Worm (Caenorhabditis elegans): ENCODE results near the gene atrn-1.

atrn-1 gene

ce11 chrX:14678983-14679382, 32.4 kb upstream of the atrn-1 start (continued):
- no peak for TF ChIP-seq somi-1 (GFP tag; optimal IDR thresholded peaks at IDR 0.05)
- TF ChIP-seq pbrm-1 (GFP tag; IDR thresholded peaks at IDR 0.05) = 0 out of 2 replicates have a peak, but pooled peaks have one; percentile 50
- no peak for TF ChIP-seq attf-5 (GFP tag; optimal IDR thresholded peaks at IDR 0.05)
- TF ChIP-seq rec-8 (tag; optimal IDR thresholded peaks at IDR 0.05) = peak in 1 of 2 experiments; percentile 49
- no peak for TF ChIP-seq madf-6 (GFP tag; IDR thresholded peaks at IDR 0.05)
- peak; percentile 40; the same call in 1 of the 2 replicates for TF ChIP-seq hmg-1.2 (GFP tag; IDR thresholded peaks at IDR 0.05)
- no peak for TF ChIP-seq C06A6.2 (GFP tag; conservative IDR thresholded peaks at IDR 0.05)
- no peak for TF ChIP-seq attf-3 (GFP tag; conservative IDR thresholded peaks at IDR 0.05)
- TF ChIP-seq hsf-1 (GFP tag; IDR thresholded peaks at IDR 0.05) = no peak
- no peak for TF ChIP-seq nhr-120 (GFP tag; IDR thresholded peaks at IDR 0.05)
- peak; percentile 80 for TF ChIP-seq lin-26 (GFP tag; IDR thresholded peaks at IDR 0.05)
- TF ChIP-seq nhr-179 (tag; optimal IDR thresholded peaks at IDR 0.05) = no peak
- TF ChIP-seq rpc-1 (optimal IDR thresholded peaks at IDR 0.05) = peak; percentile 83
- TF ChIP-seq rpc-1 (tag; optimal IDR thresholded peaks at IDR 0.05) = peak; percentile 91
- no peak for TF ChIP-seq F57C9.4 (tag; optimal IDR thresholded peaks at IDR 0.05)
- no peak for TF ChIP-seq lag-1 (GFP tag; IDR thresholded peaks at IDR 0.05)
- peak in 1 of 2 experiments; percentile 17 for TF ChIP-seq let-607 (tag; optimal IDR thresholded peaks at IDR 0.05)
- peak; percentile 65 for TF ChIP-seq D2030.7 (GFP tag; IDR thresholded peaks at IDR 0.05)
- TF ChIP-seq lin-40 (tag; optimal IDR thresholded peaks at IDR 0.05) = no peak
- TF ChIP-seq sdz-38 (tag; optimal IDR thresholded peaks at IDR 0.05) = no peak
- TF ChIP-seq F57A8.1 (GFP tag; optimal IDR thresholded peaks at IDR 0.05) = no peak
- no peak for TF ChIP-seq lir-1 (GFP tag; conservative IDR thresholded peaks at IDR 0.05)
- TF ChIP-seq aptf-3 (GFP tag; IDR thresholded peaks at IDR 0.05) = no peak
- no peak for TF ChIP-seq sptf-2 (GFP tag; optimal IDR thresholded peaks at IDR 0.05)
- peak; percentile 67 for TF ChIP-seq die-1 (tag; optimal IDR thresholded peaks at IDR 0.05)
- TF ChIP-seq snpc-1.3 (tag; optimal IDR thresholded peaks at IDR 0.05; ENCODE audit: insufficient read depth) = peak; percentile 44
- TF ChIP-seq hlh-12 (tag; optimal IDR thresholded peaks at IDR 0.05) = no peak
- TF ChIP-seq efl-1 (GFP tag; optimal IDR thresholded peaks at IDR 0.05) = peak; percentile 10
- no peak for TF ChIP-seq T07F8.4 (tag; optimal IDR thresholded peaks at IDR 0.05)
- TF ChIP-seq snpc-4 (GFP tag; optimal IDR thresholded peaks at IDR 0.05) = peak; percentile 80
- TF ChIP-seq snpc-4 (tag; optimal IDR thresholded peaks at IDR 0.05) = peak in 1 of 4 experiments; percentile 83
- TF ChIP-seq Y56A3A.18 (GFP tag; IDR thresholded peaks at IDR 0.05) = peak; percentile 64; the same call in 1 of the 2 replicates
- no peak for TF ChIP-seq nfyb-1 (GFP tag; IDR thresholded peaks at IDR 0.05)
- no peak for TF ChIP-seq ceh-79 (tag; optimal IDR thresholded peaks at IDR 0.05)
- TF ChIP-seq ekl-4 (GFP tag; IDR thresholded peaks at IDR 0.05) = no peak
- TF ChIP-seq nhr-80 (tag; optimal IDR thresholded peaks at IDR 0.05) = no peak
- TF ChIP-seq F33H1.4 (GFP tag; IDR thresholded peaks at IDR 0.05) = no peak
- no peak for TF ChIP-seq ccch-3 (GFP tag; optimal IDR thresholded peaks at IDR 0.05)
- no peak for TF ChIP-seq cebp-2 (GFP tag; IDR thresholded peaks at IDR 0.05)
- TF ChIP-seq unc-130 (GFP tag; optimal IDR thresholded peaks at IDR 0.05) = no peak
- TF ChIP-seq lsl-1 (GFP tag; optimal IDR thresholded peaks at IDR 0.05) = no peak

ce11 chrX:14680474-14680873, 30.9 kb upstream of the atrn-1 start:
- TF ChIP-seq attf-5 (GFP tag; optimal IDR thresholded peaks at IDR 0.05) = no peak
- TF ChIP-seq hmg-1.2 (GFP tag; IDR thresholded peaks at IDR 0.05) = no peak; the same call in 1 of the 2 replicates
- TF ChIP-seq tbx-9 (tag; optimal IDR thresholded peaks at IDR 0.05; ENCODE audit: borderline replicate concordance) = no peak
- no peak for TF ChIP-seq snpc-4 (GFP tag; optimal IDR thresholded peaks at IDR 0.05)
- TF ChIP-seq snpc-4 (tag; optimal IDR thresholded peaks at IDR 0.05) = peak in 3 of 4 experiments; percentile 69 to 91 (median 88)
- no peak for TF ChIP-seq B0336.3 (GFP tag; IDR thresholded peaks at IDR 0.05)
- no peak for TF ChIP-seq hrde-1 (tag; optimal IDR thresholded peaks at IDR 0.05; ENCODE audit: borderline replicate concordance)
- TF ChIP-seq dpff-1 (tag; optimal IDR thresholded peaks at IDR 0.05) = no peak

Measured in whole organism, young adult.